Fruit fly (Drosophila melanogaster): Measurements from ENCODE around the gene CG31664.

Gene CG31664

dm6 chr2L:1828282-1828681 is 2.0 kb upstream of the CG31664 start:
- TF ChIP-seq cic (GFP tag; optimal IDR thresholded peaks at IDR 0.05): no peak
- no peak for TF ChIP-seq kay (GFP tag; ENCODE audit: borderline replicate concordance)

DNA sequence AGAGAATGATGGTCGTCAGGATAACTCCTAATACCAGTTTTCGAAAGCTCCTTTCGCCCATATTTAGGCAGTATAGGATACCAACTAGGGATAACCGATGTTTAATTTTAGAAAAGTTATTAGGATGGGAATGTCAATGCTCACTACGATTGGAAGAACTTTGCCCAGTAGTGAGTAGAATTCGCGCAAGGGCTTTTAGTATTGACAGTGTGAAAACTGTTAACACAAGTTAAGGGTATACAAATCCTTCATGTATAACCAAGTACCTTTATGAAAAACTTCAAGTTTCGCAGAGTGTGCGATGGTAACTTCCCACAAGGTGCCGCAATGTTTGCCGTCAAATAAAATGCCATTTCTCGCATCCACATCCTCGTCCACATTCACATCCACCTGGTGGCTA is 3.1 kb downstream of the CG31664 start, which contains the start of gene CG31933:
TSS of gene CG31933 (minus strand) at position 101 of the 400 bp plus-strand sequence.
- no peak for TF ChIP-seq CG5204 (GFP tag; optimal IDR thresholded peaks at IDR 0.05)
- no peak for TF ChIP-seq tj (GFP tag; optimal IDR thresholded peaks at IDR 0.05)
- no peak for TF ChIP-seq cic (GFP tag; optimal IDR thresholded peaks at IDR 0.05)
- no peak for TF ChIP-seq CG1620 (GFP tag; optimal IDR thresholded peaks at IDR 0.05)
- no peak for TF ChIP-seq Clk (GFP tag; optimal IDR thresholded peaks at IDR 0.05)
- no peak for TF ChIP-seq CG7101 (tag; optimal IDR thresholded peaks at IDR 0.05)
- no peak for TF ChIP-seq CG11617 (GFP tag; optimal IDR thresholded peaks at IDR 0.05)
- TF ChIP-seq Mnt (GFP tag; optimal IDR thresholded peaks at IDR 0.05): no peak
- no peak for TF ChIP-seq bab1 (GFP tag; optimal IDR thresholded peaks at IDR 0.05)
- TF ChIP-seq Crg-1 (GFP tag; optimal IDR thresholded peaks at IDR 0.05): no peak
- no peak for TF ChIP-seq CG33017 (tag; optimal IDR thresholded peaks at IDR 0.05)
- TF ChIP-seq CG14711 (tag; optimal IDR thresholded peaks at IDR 0.05): no peak
- no peak for TF ChIP-seq pad (GFP tag; optimal IDR thresholded peaks at IDR 0.05)
- TF ChIP-seq ovo (GFP tag; optimal IDR thresholded peaks at IDR 0.05): no peak
- no peak for TF ChIP-seq toe (GFP tag; optimal IDR thresholded peaks at IDR 0.05)
- TF ChIP-seq cnc (optimal IDR thresholded peaks at IDR 0.05): no peak
- TF ChIP-seq kay (GFP tag; ENCODE audit: borderline replicate concordance): no peak
- no peak for TF ChIP-seq Hr96 (GFP tag; optimal IDR thresholded peaks at IDR 0.05)
- no peak for TF ChIP-seq CG12768 (GFP tag; optimal IDR thresholded peaks at IDR 0.05)

DNA sequence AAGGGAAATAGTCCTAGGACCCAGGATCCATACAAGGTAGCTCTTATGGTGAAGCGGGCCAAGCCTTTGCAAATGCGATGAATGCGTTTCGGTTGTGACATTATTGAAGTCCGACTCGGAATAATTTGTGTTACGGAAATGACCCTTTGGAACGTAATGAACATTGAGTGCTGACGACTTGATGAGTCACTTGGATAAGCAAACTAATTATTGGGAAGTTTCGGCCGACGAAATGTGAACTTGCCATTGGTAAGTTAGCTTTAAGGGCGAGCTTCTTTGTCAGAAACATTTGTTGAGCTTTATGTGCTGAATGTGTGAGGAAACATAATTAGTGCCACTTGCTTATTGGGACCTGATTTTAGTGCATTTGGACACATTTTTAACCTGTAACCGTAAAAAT is 31.5 kb downstream of the CG31664 start, which contains the start of gene Gr22a:
TSS of gene Gr22a (minus strand) at position 101 of the 400 bp plus-strand sequence.
- TF ChIP-seq Clk (GFP tag; optimal IDR thresholded peaks at IDR 0.05) (no peak), CG7101 (tag; optimal IDR thresholded peaks at IDR 0.05) (no peak), bab1 (GFP tag; optimal IDR thresholded peaks at IDR 0.05) (no peak), tj (GFP tag; optimal IDR thresholded peaks at IDR 0.05) (no peak), toe (GFP tag; optimal IDR thresholded peaks at IDR 0.05) (no peak), pad (GFP tag; optimal IDR thresholded peaks at IDR 0.05) (no peak), ovo (GFP tag; optimal IDR thresholded peaks at IDR 0.05) (no peak), CG33017 (tag; optimal IDR thresholded peaks at IDR 0.05) (no peak), CG7045 (GFP tag; optimal IDR thresholded peaks at IDR 0.05) (no peak), CG14711 (tag; optimal IDR thresholded peaks at IDR 0.05) (no peak), Hr96 (GFP tag; optimal IDR thresholded peaks at IDR 0.05) (no peak), CG11617 (GFP tag; optimal IDR thresholded peaks at IDR 0.05) (no peak), cnc (optimal IDR thresholded peaks at IDR 0.05) (no peak), CG5204 (GFP tag; optimal IDR thresholded peaks at IDR 0.05) (no peak)

DNA sequence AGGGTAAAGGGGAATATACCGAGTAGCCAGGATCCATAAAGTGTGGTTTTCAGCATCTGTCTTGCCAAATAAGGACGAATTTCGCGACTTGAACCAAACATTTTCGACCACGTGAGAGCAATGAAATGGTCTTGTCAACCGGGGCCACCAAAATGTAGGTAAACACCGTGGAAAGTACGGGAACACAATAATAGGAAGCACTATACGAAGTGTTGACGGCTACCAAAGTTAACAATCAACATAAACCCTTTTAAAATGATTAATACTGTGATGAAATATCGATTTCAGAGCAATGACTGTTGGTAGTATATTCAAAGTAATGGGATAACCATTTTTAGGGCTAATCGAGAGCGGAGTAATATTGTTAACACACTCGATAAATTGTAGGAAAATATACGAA is 33.1 kb downstream of the CG31664 start, which contains the start of gene Gr22b:
TSS of gene Gr22b (minus strand) at position 101 of the 400 bp plus-strand sequence.
- TF ChIP-seq CG14711 (tag; optimal IDR thresholded peaks at IDR 0.05): no peak
- no peak for TF ChIP-seq ovo (GFP tag; optimal IDR thresholded peaks at IDR 0.05)
- no peak for TF ChIP-seq toe (GFP tag; optimal IDR thresholded peaks at IDR 0.05)
- TF ChIP-seq cic (GFP tag; optimal IDR thresholded peaks at IDR 0.05): no peak
- no peak for TF ChIP-seq cnc (optimal IDR thresholded peaks at IDR 0.05)

- TF ChIP-seq CG1620 (GFP tag; optimal IDR thresholded peaks at IDR 0.05) (no peak), Clk (GFP tag; optimal IDR thresholded peaks at IDR 0.05) (no peak), Mnt (GFP tag; optimal IDR thresholded peaks at IDR 0.05) (no peak), Crg-1 (GFP tag; optimal IDR thresholded peaks at IDR 0.05) (no peak), CG7045 (GFP tag; optimal IDR thresholded peaks at IDR 0.05) (no peak), CG33017 (tag; optimal IDR thresholded peaks at IDR 0.05) (no peak), CG14711 (tag; optimal IDR thresholded peaks at IDR 0.05) (no peak)
These were observed 34.6 kb downstream of the CG31664 start, which contains the start of gene Gr22c for dm6 chr2L:1791723-1792122. TSS of gene Gr22c (minus strand) at chr2L:1791823.

- TF ChIP-seq ovo (GFP tag; optimal IDR thresholded peaks at IDR 0.05) (no peak), CG12768 (GFP tag; optimal IDR thresholded peaks at IDR 0.05) (no peak), tj (GFP tag; optimal IDR thresholded peaks at IDR 0.05) (no peak), pad (GFP tag; optimal IDR thresholded peaks at IDR 0.05) (no peak), toe (GFP tag; optimal IDR thresholded peaks at IDR 0.05) (no peak), Hr96 (GFP tag; optimal IDR thresholded peaks at IDR 0.05) (no peak), Crg-1 (GFP tag; optimal IDR thresholded peaks at IDR 0.05) (no peak), cnc (optimal IDR thresholded peaks at IDR 0.05) (no peak), CG7101 (tag; optimal IDR thresholded peaks at IDR 0.05) (no peak), CG33017 (tag; optimal IDR thresholded peaks at IDR 0.05) (no peak), CG5204 (GFP tag; optimal IDR thresholded peaks at IDR 0.05) (no peak), CG7045 (GFP tag; optimal IDR thresholded peaks at IDR 0.05) (no peak), CG11617 (GFP tag; optimal IDR thresholded peaks at IDR 0.05) (no peak), bab1 (GFP tag; optimal IDR thresholded peaks at IDR 0.05) (no peak), Mnt (GFP tag; optimal IDR thresholded peaks at IDR 0.05) (no peak), CG1620 (GFP tag; optimal IDR thresholded peaks at IDR 0.05) (no peak), kay (GFP tag; ENCODE audit: borderline replicate concordance) (no peak)
These were observed 36.0 kb downstream of the CG31664 start, which contains the start of gene Gr22d for dm6 chr2L:1790261-1790660. TSS of gene Gr22d (minus strand) at chr2L:1790361.

DNA sequence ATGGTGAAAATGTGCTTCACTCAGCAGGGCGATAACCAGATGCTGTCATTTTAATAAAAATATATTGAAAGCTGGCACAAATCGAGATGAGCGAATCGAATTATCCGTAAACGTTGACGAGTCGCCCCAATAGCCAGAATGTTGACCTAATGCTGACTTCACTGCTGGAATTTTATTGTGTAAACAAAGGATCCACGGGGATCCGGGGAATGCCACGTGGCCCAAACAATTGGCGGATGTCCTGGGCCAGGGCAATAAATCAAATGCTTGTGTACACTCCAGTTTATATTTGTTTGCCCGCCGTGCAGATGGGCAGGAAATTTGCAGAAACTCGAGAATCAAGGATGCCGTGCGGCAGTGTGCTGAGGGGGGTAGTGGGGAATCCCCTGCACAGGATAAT is 38.4 kb downstream of the CG31664 start:
- TF ChIP-seq pad (GFP tag; optimal IDR thresholded peaks at IDR 0.05) (no peak), CG7045 (GFP tag; optimal IDR thresholded peaks at IDR 0.05) (no peak), CG11617 (GFP tag; optimal IDR thresholded peaks at IDR 0.05) (no peak), Mnt (GFP tag; optimal IDR thresholded peaks at IDR 0.05) (no peak), cnc (optimal IDR thresholded peaks at IDR 0.05) (no peak), cic (GFP tag; optimal IDR thresholded peaks at IDR 0.05) (no peak), CG7101 (tag; optimal IDR thresholded peaks at IDR 0.05) (no peak), kay (GFP tag; ENCODE audit: borderline replicate concordance) (no peak), CG5204 (GFP tag; optimal IDR thresholded peaks at IDR 0.05) (no peak), CG12768 (GFP tag; optimal IDR thresholded peaks at IDR 0.05) (no peak), ovo (GFP tag; optimal IDR thresholded peaks at IDR 0.05) (no peak), Clk (GFP tag; optimal IDR thresholded peaks at IDR 0.05) (no peak), CG14711 (tag; optimal IDR thresholded peaks at IDR 0.05) (no peak), Hr96 (GFP tag; optimal IDR thresholded peaks at IDR 0.05) (no peak)

Measured in whole organism, adult.